Worm (Caenorhabditis elegans): Measurements from ENCODE around the gene srg-67.
A peak's percentile ranks its signal among the peaks of the same experiment; 100 is the strongest.

srg-67 gene

ce11 chrV:5412808-5413405 lies 49.9 kb downstream of the srg-67 start, which contains the start of gene F08F3.10:
F08F3.10 (plus strand) TSS chrV:5413355.
- no peak for TF ChIP-seq daf-12 (tag; optimal IDR thresholded peaks at IDR 0.05)
- TF ChIP-seq ama-1 (optimal IDR thresholded peaks at IDR 0.05), result peak; percentile 49
